Worm (Caenorhabditis elegans): Measurements from ENCODE around the gene srj-14.
A peak's percentile ranks its signal among the peaks of the same experiment; 100 is the strongest.

Gene srj-14

DNA sequence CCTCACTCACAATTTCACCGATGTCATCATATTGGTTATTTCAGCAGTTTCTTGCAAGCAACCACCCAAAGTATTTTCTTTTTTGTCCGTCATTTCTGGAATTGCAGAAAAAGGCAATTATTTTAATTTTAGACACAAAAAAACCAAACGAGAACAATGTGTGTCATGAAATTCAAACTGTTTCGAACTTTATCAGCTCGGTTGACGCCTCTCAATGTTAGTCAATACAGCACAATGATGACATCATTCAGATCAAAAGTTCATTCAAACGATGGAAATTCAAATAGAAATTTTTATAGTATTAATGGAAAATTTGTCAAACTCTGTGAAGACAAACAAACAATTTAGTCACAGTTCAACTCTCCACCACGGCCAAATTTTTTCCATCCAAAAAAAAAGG is 22.4 kb downstream of the srj-14 start, which contains the start of gene fbxa-105:
TSS of gene fbxa-105 (minus strand) at position 97 of the 400 bp plus-strand sequence.
- TF ChIP-seq nhr-28 (tag; optimal IDR thresholded peaks at IDR 0.05) = peak; percentile 26
- TF ChIP-seq zip-11 (GFP tag; IDR thresholded peaks at IDR 0.05) = no peak
- no peak for TF ChIP-seq ceh-28 (tag; optimal IDR thresholded peaks at IDR 0.05)
- TF ChIP-seq cey-2 (tag; optimal IDR thresholded peaks at IDR 0.05; ENCODE audit: borderline replicate concordance, insufficient read depth) = no peak
- TF ChIP-seq ztf-11 (tag; optimal IDR thresholded peaks at IDR 0.05) = no peak
- TF ChIP-seq pqm-1 (tag; optimal IDR thresholded peaks at IDR 0.05) = peak; percentile 77
- no peak for TF ChIP-seq tra-1 (GFP tag; IDR thresholded peaks at IDR 0.05)
- no peak for TF ChIP-seq zfp-2 (tag; optimal IDR thresholded peaks at IDR 0.05)
- TF ChIP-seq lin-1 (GFP tag; IDR thresholded peaks at IDR 0.05) = no peak
- no peak for TF ChIP-seq egl-27 (tag; optimal IDR thresholded peaks at IDR 0.05)
- TF ChIP-seq F10B5.3 (tag; optimal IDR thresholded peaks at IDR 0.05) = no peak
- no peak for TF ChIP-seq Y5F2A.4 (GFP tag; optimal IDR thresholded peaks at IDR 0.05)
- no peak for TF ChIP-seq set-16 (GFP tag; IDR thresholded peaks at IDR 0.05)
- TF ChIP-seq dve-1 (tag; optimal IDR thresholded peaks at IDR 0.05; ENCODE audit: insufficient read depth) = peak; percentile 24
- TF ChIP-seq dmd-6 (GFP tag; IDR thresholded peaks at IDR 0.05) = no peak; the same call in 1 of the 2 replicates
- TF ChIP-seq ceh-44 (GFP tag; IDR thresholded peaks at IDR 0.05) = no peak
- no peak for TF ChIP-seq daf-16 (GFP tag; optimal IDR thresholded peaks at IDR 0.05)
- TF ChIP-seq daf-16 (tag; optimal IDR thresholded peaks at IDR 0.05) = peak; percentile 59

DNA sequence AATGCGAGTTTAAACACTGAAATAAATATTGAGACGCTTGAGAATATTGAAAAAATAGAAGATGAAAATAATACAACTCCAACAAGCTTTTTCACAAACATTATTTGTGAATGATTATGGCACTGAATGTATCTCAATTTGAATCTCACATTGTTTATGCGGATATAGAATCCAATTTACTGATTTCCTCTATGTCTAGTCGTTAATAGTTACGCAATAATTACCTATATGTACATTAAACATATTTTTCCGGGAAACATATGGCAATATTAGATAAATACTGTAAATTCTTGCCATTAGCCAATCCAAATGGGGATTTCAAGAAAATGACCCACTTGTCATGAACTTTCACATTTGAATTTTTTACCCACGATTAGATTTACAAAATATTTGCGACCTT is 25.9 kb downstream of the srj-14 start, which contains the start of gene srx-9:
TSS of gene srx-9 (minus strand) at position 101 of the 400 bp plus-strand sequence.
- peak in 1 of 2 experiments; percentile 2 for TF ChIP-seq unc-62 (GFP tag; optimal IDR thresholded peaks at IDR 0.05 in 1 of 2)
- TF ChIP-seq unc-62 (tag; optimal IDR thresholded peaks at IDR 0.05) = no peak
- no peak for TF ChIP-seq nhr-6 (tag; optimal IDR thresholded peaks at IDR 0.05)
- no peak for TF ChIP-seq lin-13 (GFP tag; optimal IDR thresholded peaks at IDR 0.05)

DNA sequence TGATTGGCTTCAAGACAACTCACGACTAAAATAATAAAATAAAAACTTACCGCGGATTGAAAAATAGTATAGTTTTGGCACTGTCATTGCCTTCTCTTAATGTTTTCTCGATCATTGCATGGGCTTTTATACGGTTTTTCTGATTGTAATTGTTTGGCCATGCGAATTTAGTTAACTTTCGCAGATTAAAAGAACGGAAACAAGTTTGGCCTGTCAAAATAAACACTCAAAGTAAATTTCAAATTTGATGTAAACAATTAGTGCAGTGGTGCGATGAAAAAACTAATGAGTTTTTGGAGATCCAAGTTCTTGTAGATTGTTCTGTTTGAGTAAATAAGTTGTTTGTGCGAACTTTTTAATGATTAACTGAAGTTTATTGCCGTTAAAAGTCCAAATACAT is 29.7 kb downstream of the srj-14 start, which contains the start of gene gst-41:
TSS of gene gst-41 (minus strand) at position 101 of the 400 bp plus-strand sequence.
- TF ChIP-seq dpl-1 (GFP tag; optimal IDR thresholded peaks at IDR 0.05) (no peak), madf-9 (GFP tag; conservative IDR thresholded peaks at IDR 0.05) (no peak), cey-2 (tag; optimal IDR thresholded peaks at IDR 0.05; ENCODE audit: borderline replicate concordance, insufficient read depth) (no peak), lir-3 (tag; optimal IDR thresholded peaks at IDR 0.05) (no peak), fkh-10 (GFP tag; optimal IDR thresholded peaks at IDR 0.05) (no peak), F26F4.8 (GFP tag; conservative IDR thresholded peaks at IDR 0.05) (no peak), ZK546.5 (tag; optimal IDR thresholded peaks at IDR 0.05) (no peak)

DNA sequence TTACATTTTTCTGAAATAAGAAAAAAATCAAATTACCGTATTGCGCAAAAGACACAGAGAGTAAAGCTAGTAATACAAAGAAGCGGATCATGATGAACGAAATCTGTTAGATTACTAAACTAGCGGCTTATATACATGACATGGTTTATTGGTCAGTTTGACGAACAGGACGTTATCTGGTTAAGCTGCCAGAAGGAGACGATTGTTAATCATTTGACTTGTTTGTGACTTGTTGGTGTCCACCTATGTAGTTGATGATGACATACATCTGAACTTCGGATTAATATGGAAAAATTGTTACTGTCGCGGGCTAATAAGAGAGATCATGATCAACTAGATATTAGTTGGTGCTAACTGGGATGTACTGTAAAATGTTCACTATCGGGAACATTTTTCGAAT is 30.6 kb downstream of the srj-14 start, which contains the start of gene cnc-9:
TSS of gene cnc-9 (minus strand) at position 101 of the 400 bp plus-strand sequence.
- TF ChIP-seq ztf-7 (tag; optimal IDR thresholded peaks at IDR 0.05) = no peak
- no peak for TF ChIP-seq nhr-237 (tag; optimal IDR thresholded peaks at IDR 0.05)
- no peak for TF ChIP-seq dve-1 (tag; optimal IDR thresholded peaks at IDR 0.05; ENCODE audit: insufficient read depth)
- no peak for TF ChIP-seq Y105C5A.15 (GFP tag; IDR thresholded peaks at IDR 0.05)

DNA sequence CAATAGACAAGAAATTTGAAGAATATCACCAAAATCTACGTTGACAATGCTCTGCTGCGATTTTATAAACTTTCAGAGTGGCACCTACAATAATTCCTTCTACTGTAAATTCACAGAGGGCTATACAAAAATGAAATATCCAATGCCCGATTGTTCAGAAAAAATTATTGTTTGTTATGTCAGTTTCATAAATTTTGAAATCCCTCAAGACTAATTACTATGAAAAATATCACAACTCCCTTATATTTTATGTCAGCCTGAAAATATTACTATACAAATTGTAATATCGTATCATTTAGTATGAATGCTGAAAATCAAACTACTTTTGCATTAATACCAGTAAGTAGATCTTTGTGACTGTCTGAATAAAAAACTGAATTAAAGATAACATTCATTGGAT is 31.1 kb downstream of the srj-14 start, which contains the start of gene srx-60:
TSS of gene srx-60 (plus strand) at position 301 of the 400 bp plus-strand sequence.
- no peak for TF ChIP-seq unc-62 (GFP tag; optimal IDR thresholded peaks at IDR 0.05 in 1 of 2)
- TF ChIP-seq unc-62 (tag; optimal IDR thresholded peaks at IDR 0.05) = no peak
- TF ChIP-seq snpc-4 (tag; optimal IDR thresholded peaks at IDR 0.05) = no peak
- TF ChIP-seq dve-1 (tag; optimal IDR thresholded peaks at IDR 0.05; ENCODE audit: insufficient read depth) = no peak
- no peak for TF ChIP-seq nhr-6 (tag; optimal IDR thresholded peaks at IDR 0.05)
- no peak for TF ChIP-seq mxl-3 (GFP tag; optimal IDR thresholded peaks at IDR 0.05)
- TF ChIP-seq mxl-2 (GFP tag; conservative IDR thresholded peaks at IDR 0.05) = no peak
- no peak for TF ChIP-seq nhr-77 (tag; optimal IDR thresholded peaks at IDR 0.05)
- no peak for TF ChIP-seq lin-38 (GFP tag; IDR thresholded peaks at IDR 0.05)
- TF ChIP-seq fkh-10 (GFP tag; optimal IDR thresholded peaks at IDR 0.05) = no peak
- no peak for TF ChIP-seq nhr-41 (GFP tag; IDR thresholded peaks at IDR 0.05)
- no peak for TF ChIP-seq daf-19 (GFP tag; conservative IDR thresholded peaks at IDR 0.05)
- TF ChIP-seq F37D6.2 (tag; optimal IDR thresholded peaks at IDR 0.05) = no peak
- TF ChIP-seq lin-39 (tag; optimal IDR thresholded peaks at IDR 0.05) = no peak
- no peak for TF ChIP-seq Y48G9A.11 (GFP tag; IDR thresholded peaks at IDR 0.05)
- TF ChIP-seq nhr-10 (tag; optimal IDR thresholded peaks at IDR 0.05) = no peak
- TF ChIP-seq hlh-30 (tag; optimal IDR thresholded peaks at IDR 0.05; ENCODE audit: insufficient read depth) = no peak
- TF ChIP-seq nhr-76 (tag; optimal IDR thresholded peaks at IDR 0.05) = no peak
- no peak for TF ChIP-seq madf-5 (GFP tag; IDR thresholded peaks at IDR 0.05)

Measured in whole organism, L4 larva.